Fruit fly (Drosophila melanogaster) ovary, adult (tissue): Measurements from ENCODE around the gene CG10479.

Experiments
- CG17801 ChIP-seq: fragments of 200-800 bp; optimal IDR thresholded peaks from 2 replicates; lab custom pipeline; 2019; ENCODE audit warnings: missing biosample characterization, mild to moderate bottlenecking, missing genetic modification characterization, moderate library complexity; ENCODE audit not compliant: partially characterized antibody

Gene CG10479

dm6 chr3L:5952132-5952531, 23.7 kb downstream of the CG10479 start:
- no peak for TF ChIP-seq CG17801 (GFP tag; lab: Kevin White, UChicago)

dm6 chr3L:5950467-5950866, 25.3 kb downstream of the CG10479 start, which contains the start of gene Egfrap:
TSS of gene Egfrap (minus strand) at chr3L:5950658.
- no peak for TF ChIP-seq CG17801 (GFP tag; lab: Kevin White, UChicago)

- no peak for TF ChIP-seq CG17801 (GFP tag; lab: Kevin White, UChicago)
Observed at dm6 chr3L:5947110-5947731, 28.6 kb downstream of the CG10479 start.

dm6 chr3L:5945571-5945970, 30.2 kb downstream of the CG10479 start:
- TF ChIP-seq CG17801 (GFP tag; lab: Kevin White, UChicago): no peak

- TF ChIP-seq CG17801 (GFP tag; lab: Kevin White, UChicago): no peak
Observed at dm6 chr3L:5943348-5943904, 32.4 kb downstream of the CG10479 start.

dm6 chr3L:5941508-5941907, 34.3 kb downstream of the CG10479 start:
- no peak for TF ChIP-seq CG17801 (GFP tag; lab: Kevin White, UChicago)

- no peak for TF ChIP-seq CG17801 (GFP tag; lab: Kevin White, UChicago)
Observed at dm6 chr3L:5941086-5941485, 34.7 kb downstream of the CG10479 start.

- no peak for TF ChIP-seq CG17801 (GFP tag; lab: Kevin White, UChicago)
Observed at dm6 chr3L:5940431-5940830, 35.4 kb downstream of the CG10479 start.

dm6 chr3L:5932363-5932914, 43.4 kb downstream of the CG10479 start, which contains the start of gene Rcc1:
TSS of gene Rcc1 (minus strand) at chr3L:5932773.
- TF ChIP-seq CG17801 (GFP tag; lab: Kevin White, UChicago): peak; percentile 4

- no peak for TF ChIP-seq CG17801 (GFP tag; lab: Kevin White, UChicago)
Observed at dm6 chr3L:5927536-5927935, 48.3 kb downstream of the CG10479 start.

- TF ChIP-seq CG17801 (GFP tag; lab: Kevin White, UChicago): peak; percentile 74
Observed at dm6 chr3L:5926015-5926988, 49.5 kb downstream of the CG10479 start.

dm6 chr3L:5923646-5924122, 52.1 kb downstream of the CG10479 start, which contains the start of gene CG33523:
TSS of gene CG33523 (plus strand) at chr3L:5923862.
- TF ChIP-seq CG17801 (GFP tag; lab: Kevin White, UChicago): no peak

- no peak for TF ChIP-seq CG17801 (GFP tag; lab: Kevin White, UChicago)
Observed at dm6 chr3L:5922005-5922685, 53.7 kb downstream of the CG10479 start, which contains the start of gene CG32407. TSS of gene CG32407 (plus strand) at chr3L:5922055.

- TF ChIP-seq CG17801 (GFP tag; lab: Kevin White, UChicago): no peak
Observed at dm6 chr3L:5921216-5921615, 54.6 kb downstream of the CG10479 start, which contains the start of gene PXo. TSS of gene PXo (minus strand) at chr3L:5921316.
